Fruit fly (Drosophila melanogaster): ENCODE data around the gene scaf6.

- TF ChIP-seq Pif1A (GFP tag; optimal IDR thresholded peaks at IDR 0.05) (no peak), CG10348 (GFP tag; IDR thresholded peaks at IDR 0.05) (no peak), Snoo (tag; optimal IDR thresholded peaks at IDR 0.05) (no peak), CG8301 (tag; optimal IDR thresholded peaks at IDR 0.05) (no peak), CG15710 (tag; optimal IDR thresholded peaks at IDR 0.05) (no peak), CG4496 (GFP tag; IDR thresholded peaks at IDR 0.05) (no peak)
Observed at dm6 chr3L:17024095-17024639, 18.2 kb downstream of the scaf6 start, which contains the start of gene Fit2.
